Fruit fly (Drosophila melanogaster) whole organism, embryonic: ENCODE data around the gene Rnp4F.

ENCODE experiments used
- Bdp1 ChIP-seq: fragments of 200-800 bp; sonication (Bioruptor generic); optimal IDR thresholded peaks from 3 replicates; lab custom pipeline; 2016; ENCODE audit warnings: missing biosample characterization, missing genetic modification characterization
- CG11247 ChIP-seq: fragments of 200-800 bp; sonication (Bioruptor generic); IDR thresholded peaks from 2 replicates; pipeline ENCODE4 v1.3.6; 2022; ENCODE audit warnings: missing biosample characterization, missing genetic modification characterization
- CG12744 ChIP-seq: fragments of 200-800 bp; sonication (Bioruptor generic); optimal IDR thresholded peaks from 2 replicates; lab custom pipeline; 2016; ENCODE audit warnings: missing biosample characterization, missing genetic modification characterization
- CG15269 ChIP-seq: fragments of 200-800 bp; sonication (Bioruptor generic); optimal IDR thresholded peaks from 2 replicates; lab custom pipeline; 2018; ENCODE audit warnings: missing biosample characterization, mild to moderate bottlenecking, missing genetic modification characterization, moderate library complexity
- CG17359 ChIP-seq: fragments of 200-800 bp; sonication (Bioruptor generic); optimal IDR thresholded peaks from 3 replicates; lab custom pipeline; 2018; ENCODE audit warnings: missing biosample characterization, mild to moderate bottlenecking, missing genetic modification characterization, moderate library complexity
- CG18476 ChIP-seq: fragments of 200-800 bp; sonication (Bioruptor generic); optimal IDR thresholded peaks from 2 replicates; lab custom pipeline; 2016; ENCODE audit warnings: missing biosample characterization, mild to moderate bottlenecking, missing genetic modification characterization
- CG18764 ChIP-seq: fragments of 200-800 bp; sonication (Bioruptor generic); optimal IDR thresholded peaks from 3 replicates; lab custom pipeline; 2016; ENCODE audit warnings: missing biosample characterization, missing genetic modification characterization
- CG2120 ChIP-seq: fragments of 200-800 bp; sonication (Bioruptor generic); optimal IDR thresholded peaks from 3 replicates; lab custom pipeline; 2016; ENCODE audit warnings: missing biosample characterization, missing genetic modification characterization
- CG2678 ChIP-seq: fragments of 200-800 bp; sonication (Bioruptor generic); optimal IDR thresholded peaks from 3 replicates; lab custom pipeline; 2019; ENCODE audit warnings: missing biosample characterization, mild to moderate bottlenecking, missing genetic modification characterization, moderate library complexity
- CG2889 ChIP-seq: fragments of 200-800 bp; sonication (Bioruptor generic); IDR thresholded peaks from 3 replicates; pipeline ENCODE4 v1.3.6; 2022; ENCODE audit warnings: missing biosample characterization, missing genetic modification characterization
- CG34224 ChIP-seq: fragments of 200-800 bp; sonication (Bioruptor generic); IDR thresholded peaks from 3 replicates; pipeline ENCODE4 v1.3.6; 2022; ENCODE audit warnings: missing biosample characterization, missing genetic modification characterization; ENCODE audit not compliant: partially characterized antibody
- CG3995 ChIP-seq: fragments of 200-800 bp; sonication (Bioruptor generic); optimal IDR thresholded peaks from 3 replicates; lab custom pipeline; 2016; ENCODE audit warnings: missing biosample characterization, missing genetic modification characterization
- CG4404 ChIP-seq: fragments of 200-800 bp; sonication (Bioruptor generic); IDR thresholded peaks from 2 replicates; pipeline ENCODE4 v1.3.6; 2022; ENCODE audit warnings: missing biosample characterization, missing genetic modification characterization
- CG4424 ChIP-seq: fragments of 200-800 bp; sonication (Bioruptor generic); optimal IDR thresholded peaks from 3 replicates; lab custom pipeline; 2016; ENCODE audit warnings: missing biosample characterization, missing genetic modification characterization
- CG5953 ChIP-seq: fragments of 200-800 bp; sonication (Bioruptor generic); IDR thresholded peaks from 2 replicates; pipeline ENCODE4 v1.3.6; 2022; ENCODE audit warnings: missing biosample characterization, missing genetic modification characterization
- CG7372 ChIP-seq: fragments of 200-800 bp; sonication (Bioruptor generic); IDR thresholded peaks from 2 replicates; pipeline ENCODE4 v1.3.6; 2022; ENCODE audit warnings: missing biosample characterization, missing genetic modification characterization
- CG8281 ChIP-seq: fragments of 200-800 bp; sonication (Bioruptor generic); optimal IDR thresholded peaks from 2 replicates; lab custom pipeline; 2018; ENCODE audit warnings: missing biosample characterization, mild to moderate bottlenecking, missing genetic modification characterization, moderate library complexity
- CG8944 ChIP-seq: fragments of 200-800 bp; sonication (Bioruptor generic); optimal IDR thresholded peaks from 3 replicates; lab custom pipeline; 2016; ENCODE audit warnings: missing biosample characterization, missing genetic modification characterization
- CG9215 ChIP-seq: fragments of 200-800 bp; sonication (Bioruptor generic); IDR thresholded peaks from 2 replicates; pipeline ENCODE4 v1.3.6; 2022; ENCODE audit warnings: missing biosample characterization, missing genetic modification characterization
- Dip3 ChIP-seq: fragments of 200-800 bp; sonication (Bioruptor generic); optimal IDR thresholded peaks from 3 replicates; lab custom pipeline; 2016; ENCODE audit warnings: missing biosample characterization, missing genetic modification characterization
- Dref ChIP-seq: fragments of 200-800 bp; sonication (Bioruptor generic); IDR thresholded peaks from 2 replicates; pipeline ENCODE4 v1.3.6; 2022; ENCODE audit warnings: missing biosample characterization, missing genetic modification characterization
- E2f2 ChIP-seq: fragments of 200-800 bp; sonication (Bioruptor generic); IDR thresholded peaks from 2 replicates; pipeline ENCODE4 v1.3.6; 2022; ENCODE audit warnings: missing biosample characterization, missing genetic modification characterization
- ERR ChIP-seq: fragments of 200-800 bp; sonication (Bioruptor generic); optimal IDR thresholded peaks from 2 replicates; lab custom pipeline; 2016; ENCODE audit warnings: missing biosample characterization, missing genetic modification characterization
- Med ChIP-seq: fragments of 200-800 bp; sonication (Bioruptor generic); peaks from one replicate; lab custom pipeline; 2016; ENCODE audit warnings: missing biosample characterization, missing genetic modification characterization, mild to moderate bottlenecking, inconsistent platforms, moderate library complexity
- Meics ChIP-seq: fragments of 200-800 bp; sonication (Bioruptor generic); optimal IDR thresholded peaks from 2 replicates; lab custom pipeline; 2017; ENCODE audit warnings: missing biosample characterization, mild to moderate bottlenecking, missing genetic modification characterization
- bab2 ChIP-seq: fragments of 200-800 bp; sonication (Bioruptor generic); optimal IDR thresholded peaks from 2 replicates; lab custom pipeline; 2016; ENCODE audit warnings: missing biosample characterization, missing genetic modification characterization
- cato ChIP-seq: fragments of 200-800 bp; sonication (Bioruptor generic); optimal IDR thresholded peaks from 2 replicates; lab custom pipeline; 2016; ENCODE audit warnings: missing biosample characterization, missing genetic modification characterization, borderline replicate concordance
- caup ChIP-seq: fragments of 200-800 bp; sonication (Bioruptor generic); optimal IDR thresholded peaks from 3 replicates; lab custom pipeline; 2017; ENCODE audit warnings: missing biosample characterization, mild to moderate bottlenecking, missing genetic modification characterization, moderate library complexity; ENCODE audit not compliant: severe bottlenecking
- chif ChIP-seq, 2 experiments: fragments of 200-800 bp; sonication (Bioruptor generic); optimal IDR thresholded peaks; 3 replicates each; lab custom pipeline; 2016; ENCODE audit warnings: missing biosample characterization in 2 of 2, missing genetic modification characterization in 2 of 2
- ewg ChIP-seq: fragments of 200-800 bp; sonication (Bioruptor generic); optimal IDR thresholded peaks from 3 replicates; lab custom pipeline; 2017; ENCODE audit warnings: mild to moderate bottlenecking, missing biosample characterization, missing genetic modification reagents, missing genetic modification characterization
- fd64A ChIP-seq: fragments of 200-800 bp; sonication (Bioruptor generic); optimal IDR thresholded peaks from 3 replicates; lab custom pipeline; 2018; ENCODE audit warnings: missing biosample characterization, mild to moderate bottlenecking, missing genetic modification characterization
- gsb-n ChIP-seq: fragments of 200-800 bp; sonication (Bioruptor generic); optimal IDR thresholded peaks from 3 replicates; lab custom pipeline; 2018; ENCODE audit warnings: missing biosample characterization, mild to moderate bottlenecking, missing genetic modification characterization
- hbn ChIP-seq: fragments of 200-800 bp; sonication (Bioruptor generic); IDR thresholded peaks from 2 replicates; pipeline ENCODE4 v1.3.6; 2022; ENCODE audit warnings: missing biosample characterization, missing genetic modification characterization; ENCODE audit not compliant: partially characterized antibody
- insv ChIP-seq, 2 experiments: fragments of 200-800 bp; sonication (Bioruptor generic); optimal IDR thresholded peaks; 3 replicates each; lab custom pipeline; 2016 to 2018; ENCODE audit warnings: missing biosample characterization in 2 of 2, missing genetic modification characterization in 2 of 2
- lbe ChIP-seq: fragments of 200-800 bp; sonication (Bioruptor generic); optimal IDR thresholded peaks from 2 replicates; lab custom pipeline; 2016; ENCODE audit warnings: missing biosample characterization, mild to moderate bottlenecking, missing genetic modification characterization
- lilli ChIP-seq: fragments of 200-800 bp; sonication (Bioruptor generic); optimal IDR thresholded peaks from 3 replicates; lab custom pipeline; 2016; ENCODE audit warnings: missing biosample characterization, missing genetic modification characterization
- mirr ChIP-seq: fragments of 200-800 bp; sonication (Bioruptor generic); optimal IDR thresholded peaks from 3 replicates; lab custom pipeline; 2018; ENCODE audit warnings: missing biosample characterization, mild to moderate bottlenecking, missing genetic modification characterization
- nom ChIP-seq: fragments of 200-800 bp; sonication (Bioruptor generic); optimal IDR thresholded peaks from 2 replicates; lab custom pipeline; 2017; ENCODE audit warnings: missing biosample characterization, missing genetic modification characterization, mild to moderate bottlenecking, moderate library complexity, missing genetic modification reagents
- org-1 ChIP-seq: fragments of 200-800 bp; sonication (Bioruptor generic); optimal IDR thresholded peaks from 2 replicates; lab custom pipeline; 2017; ENCODE audit warnings: missing biosample characterization, missing genetic modification characterization
- p53 ChIP-seq: fragments of 200-800 bp; sonication (Bioruptor generic); optimal IDR thresholded peaks from 2 replicates; lab custom pipeline; 2016; ENCODE audit warnings: missing biosample characterization, missing genetic modification characterization
- pfk ChIP-seq: fragments of 200-800 bp; sonication (Bioruptor generic); optimal IDR thresholded peaks from 2 replicates; lab custom pipeline; 2018; ENCODE audit warnings: missing biosample characterization, mild to moderate bottlenecking, missing genetic modification characterization, moderate library complexity
- pho ChIP-seq: fragments of 200-800 bp; sonication (Bioruptor generic); optimal IDR thresholded peaks from 2 replicates; lab custom pipeline; 2016; ENCODE audit warnings: missing biosample characterization, missing genetic modification characterization
- phol ChIP-seq: fragments of 200-800 bp; sonication (Bioruptor generic); optimal IDR thresholded peaks from 3 replicates; lab custom pipeline; 2018; ENCODE audit warnings: missing biosample characterization, mild to moderate bottlenecking, missing genetic modification characterization, moderate library complexity
- pros ChIP-seq: fragments of 200-800 bp; sonication (Bioruptor generic); optimal IDR thresholded peaks from 3 replicates; lab custom pipeline; 2019; ENCODE audit warnings: missing biosample characterization, mild to moderate bottlenecking, missing genetic modification characterization, moderate library complexity
- run ChIP-seq: fragments of 200-800 bp; sonication (Bioruptor generic); optimal IDR thresholded peaks from 3 replicates; lab custom pipeline; 2018; ENCODE audit warnings: missing biosample characterization, mild to moderate bottlenecking, missing genetic modification characterization
- slbo ChIP-seq: fragments of 200-800 bp; sonication (Bioruptor generic); IDR thresholded peaks from 2 replicates; pipeline ENCODE4 v1.3.6; 2022; ENCODE audit warnings: missing biosample characterization, missing genetic modification characterization
- sqz ChIP-seq: fragments of 200-800 bp; sonication (Bioruptor generic); optimal IDR thresholded peaks from 3 replicates; lab custom pipeline; 2018; ENCODE audit warnings: missing biosample characterization, mild to moderate bottlenecking, missing genetic modification characterization
- tap ChIP-seq: fragments of 200-800 bp; optimal IDR thresholded peaks from 3 replicates; lab custom pipeline; 2019; ENCODE audit warnings: missing biosample characterization, mild to moderate bottlenecking, missing genetic modification characterization, moderate library complexity
- tio ChIP-seq: fragments of 200-800 bp; sonication (Bioruptor generic); optimal IDR thresholded peaks from 2 replicates; lab custom pipeline; 2017; ENCODE audit warnings: missing biosample characterization, missing genetic modification characterization, inconsistent platforms
- wor ChIP-seq: fragments of 200-800 bp; sonication (Bioruptor generic); IDR thresholded peaks from 2 replicates; pipeline ENCODE4 v1.3.6; 2022; ENCODE audit warnings: missing biosample characterization, missing genetic modification characterization
- zfh2 ChIP-seq: fragments of 200-800 bp; sonication (Bioruptor generic); optimal IDR thresholded peaks from 2 replicates; lab custom pipeline; 2016; ENCODE audit warnings: missing biosample characterization, missing genetic modification characterization

Rnp4F gene

dm6 chrX:5358813-5359212, 36.3 kb upstream of the Rnp4F start (continued):
- TF ChIP-seq lilli (GFP tag; lab: Kevin White, UChicago): peak; percentile 10
- TF ChIP-seq CG15269 (tag; lab: Kevin White, UChicago): peak; percentile 7
- TF ChIP-seq CG5953 (GFP tag; lab: Robert Waterston, UW): no peak
- peak; percentile 38 for TF ChIP-seq Meics (GFP tag; lab: Kevin White, UChicago)
- TF ChIP-seq CG9215 (GFP tag; lab: Robert Waterston, UW): no peak
- no peak for TF ChIP-seq zfh2 (GFP tag; lab: Kevin White, UChicago)
- TF ChIP-seq lbe: no peak
- peak; percentile 82 for TF ChIP-seq CG7372 (GFP tag; lab: Robert Waterston, UW)
- peak; percentile 14 for TF ChIP-seq CG4424 (GFP tag; lab: Kevin White, UChicago)
- TF ChIP-seq pros (GFP tag; lab: Kevin White, UChicago): no peak
- peak; percentile 24 for TF ChIP-seq CG2678 (tag; lab: Kevin White, UChicago)
- TF ChIP-seq p53 (GFP tag; lab: Kevin White, UChicago): no peak

dm6 chrX:5357035-5357434, 34.5 kb upstream of the Rnp4F start:
- TF ChIP-seq tap (tag; lab: Kevin White, UChicago): no peak
- no peak for TF ChIP-seq pho (GFP tag; lab: Kevin White, UChicago)
- TF ChIP-seq run: no peak
- TF ChIP-seq phol (tag; lab: Kevin White, UChicago): no peak
- no peak for TF ChIP-seq Bdp1 (GFP tag; lab: Kevin White, UChicago)
- no peak for TF ChIP-seq org-1 (GFP tag; lab: Kevin White, UChicago)
- no peak for TF ChIP-seq CG8281
- no peak for TF ChIP-seq sqz (GFP tag; lab: Kevin White, UChicago)
- no peak for TF ChIP-seq fd64A (GFP tag; lab: Kevin White, UChicago)
- TF ChIP-seq hbn (GFP tag; lab: Robert Waterston, UW): no peak
- no peak for TF ChIP-seq CG11247
- TF ChIP-seq CG18476 (GFP tag; lab: Kevin White, UChicago): no peak
- no peak for TF ChIP-seq gsb-n (tag; lab: Kevin White, UChicago)
- TF ChIP-seq insv (GFP tag; optimal IDR thresholded peaks at IDR 0.05; lab: Kevin White, UChicago): no peak
- no peak for TF ChIP-seq caup (GFP tag; lab: Kevin White, UChicago)
- TF ChIP-seq CG18764 (GFP tag; lab: Kevin White, UChicago): no peak
- TF ChIP-seq CG34224 (GFP tag; lab: Robert Waterston, UW): no peak
- TF ChIP-seq cato (GFP tag; lab: Kevin White, UChicago): no peak
- TF ChIP-seq CG12744: no peak
- no peak for TF ChIP-seq CG3995 (GFP tag; lab: Kevin White, UChicago)
- TF ChIP-seq tio (GFP tag; lab: Kevin White, UChicago): no peak
- TF ChIP-seq Dip3 (GFP tag; lab: Kevin White, UChicago): no peak
- TF ChIP-seq chif (GFP tag; optimal IDR thresholded peaks at IDR 0.05; lab: Kevin White, UChicago): no peak
- TF ChIP-seq Dref (GFP tag; lab: Robert Waterston, UW): no peak
- no peak for TF ChIP-seq mirr
- TF ChIP-seq pfk (GFP tag; lab: Kevin White, UChicago): no peak
- no peak for TF ChIP-seq ewg (GFP tag; lab: Kevin White, UChicago)
- no peak for TF ChIP-seq E2f2 (GFP tag; lab: Robert Waterston, UW)
- no peak for TF ChIP-seq CG4404 (GFP tag; lab: Robert Waterston, UW)
- TF ChIP-seq slbo (GFP tag; lab: Robert Waterston, UW): peak; percentile 52; the same call in 1 of the 2 replicates
- TF ChIP-seq nom: no peak
- no peak for TF ChIP-seq ERR (GFP tag; lab: Kevin White, UChicago)
- TF ChIP-seq wor (GFP tag; lab: Robert Waterston, UW): no peak
- TF ChIP-seq CG8944 (GFP tag; lab: Kevin White, UChicago): no peak
- TF ChIP-seq CG2889 (GFP tag; lab: Robert Waterston, UW): no peak
- peak; percentile 24 for TF ChIP-seq CG17359 (tag; lab: Kevin White, UChicago)
- TF ChIP-seq Med (GFP tag; lab: Kevin White, UChicago): peak; percentile 79
- TF ChIP-seq CG2120 (GFP tag; lab: Kevin White, UChicago): peak; percentile 43
- no peak for TF ChIP-seq bab2
